Worm (Caenorhabditis elegans) whole organism, midembryonic: ENCODE data around the gene che-12.

Experiments used
- klf-2 ChIP-seq: fragments of 200-800 bp; sonication (Bioruptor generic); conservative IDR thresholded peaks from 2 replicates; pipeline ENCODE4 v1.3.6; 2022; ENCODE audit warnings: missing genetic modification reagents, missing genetic modification characterization, missing compliant biosample characterization
- ref-1 ChIP-seq: fragments of 200-800 bp; sonication (Bioruptor generic); conservative IDR thresholded peaks from 2 replicates; pipeline ENCODE4 v1.3.6; 2022; ENCODE audit warnings: missing genetic modification reagents, missing genetic modification characterization, missing compliant biosample characterization

- TF ChIP-seq klf-2 (GFP tag; lab: Robert Waterston, UW) (no peak), ref-1 (GFP tag; lab: Robert Waterston, UW) (no peak)
Measured at ce11 chrV:10289743-10290142, 17.4 kb downstream of the che-12 start, which contains the start of gene B0024.15.
